Worm (Caenorhabditis elegans) whole organism, mixed stage, embryonic: ENCODE results near the gene gmap-2.

Experiments used
- ceh-83 ChIP-seq: fragments of 200-800 bp; sonication (Bioruptor generic); optimal IDR thresholded peaks from 2 replicates; lab custom pipeline; 2018; ENCODE audit warnings: mild to moderate bottlenecking, missing genetic modification characterization, missing compliant biosample characterization
- ces-1 ChIP-seq: fragments of 150-350 bp; optimal IDR thresholded peaks from 2 replicates; lab custom pipeline; 2014; ENCODE audit warnings: missing biosample characterization, missing genetic modification reagents, missing genetic modification characterization
- elt-1 ChIP-seq: sonication (generic microtip); optimal IDR thresholded peaks from 2 replicates; lab custom pipeline; 2017; ENCODE audit warnings: missing genetic modification characterization, mild to moderate bottlenecking, missing compliant biosample characterization, antibody characterized with exemption, moderate library complexity, borderline replicate concordance; ENCODE audit not compliant: insufficient read depth
- lin-13 ChIP-seq: fragments of 150-350 bp; optimal IDR thresholded peaks from 2 replicates; lab custom pipeline; 2014; ENCODE audit warnings: missing biosample characterization, missing genetic modification characterization
- mab-5 ChIP-seq: fragments of 150-350 bp; optimal IDR thresholded peaks from 2 replicates; lab custom pipeline; 2014; ENCODE audit warnings: missing biosample characterization, missing genetic modification characterization
- mep-1 ChIP-seq: fragments of 150-350 bp; optimal IDR thresholded peaks from 2 replicates; lab custom pipeline; 2017; ENCODE audit warnings: missing biosample characterization, missing genetic modification reagents, missing genetic modification characterization, inconsistent platforms
- nhr-12 ChIP-seq: fragments of 150-350 bp; optimal IDR thresholded peaks from 2 replicates; lab custom pipeline; 2014; ENCODE audit warnings: missing biosample characterization, missing genetic modification characterization
- nhr-2 ChIP-seq: fragments of 150-350 bp; optimal IDR thresholded peaks from 2 replicates; lab custom pipeline; 2014; ENCODE audit warnings: missing biosample characterization, missing genetic modification characterization
- nhr-237 ChIP-seq: fragments of 150-350 bp; optimal IDR thresholded peaks from 2 replicates; lab custom pipeline; 2014; ENCODE audit warnings: missing biosample characterization, missing genetic modification characterization
- nhr-76 ChIP-seq: sonication (generic microtip); optimal IDR thresholded peaks from 2 replicates; lab custom pipeline; 2017; ENCODE audit warnings: missing biosample characterization, missing genetic modification characterization
- unc-39 ChIP-seq: fragments of 150-350 bp; optimal IDR thresholded peaks from 2 replicates; lab custom pipeline; 2014; ENCODE audit warnings: missing biosample characterization, missing genetic modification characterization
- ztf-11 ChIP-seq: fragments of 150-350 bp; optimal IDR thresholded peaks from 2 replicates; lab custom pipeline; 2014; ENCODE audit warnings: missing biosample characterization, missing genetic modification characterization

- no peak for TF ChIP-seq nhr-2
- no peak for TF ChIP-seq nhr-12 (tag; lab: Kevin White, UChicago)
- no peak for TF ChIP-seq ztf-11
- no peak for TF ChIP-seq ceh-83 (GFP tag; lab: Kevin White, UChicago)
- peak; percentile 96 for TF ChIP-seq elt-1 (tag; lab: Kevin White, UChicago)
- TF ChIP-seq ces-1, result no peak
- no peak for TF ChIP-seq unc-39 (tag; lab: Kevin White, UChicago)
- TF ChIP-seq nhr-76, result no peak
- TF ChIP-seq lin-13 (tag; lab: Kevin White, UChicago), result no peak
- TF ChIP-seq mab-5 (tag; lab: Kevin White, UChicago), result no peak
- no peak for TF ChIP-seq nhr-237 (tag; lab: Kevin White, UChicago)
- TF ChIP-seq mep-1, result no peak
These were observed 7.4 kb downstream of the gmap-2 start for ce11 chrX:12935694-12936093.
